Fruit fly (Drosophila melanogaster) whole organism, embryonic: ENCODE data around the gene mus302.

Experiments used
- Antp ChIP-seq: fragments of 200-800 bp; sonication (Bioruptor generic); optimal IDR thresholded peaks from 3 replicates; lab custom pipeline; 2016; ENCODE audit warnings: missing biosample characterization, missing genetic modification characterization
- Asciz ChIP-seq: fragments of 200-800 bp; sonication (Bioruptor generic); optimal IDR thresholded peaks from 2 replicates; lab custom pipeline; 2017; ENCODE audit warnings: missing biosample characterization, mild to moderate bottlenecking, missing genetic modification characterization, missing genetic modification reagents
- Atf-2 ChIP-seq: fragments of 200-800 bp; sonication (Bioruptor generic); optimal IDR thresholded peaks from 2 replicates; lab custom pipeline; 2016; ENCODE audit warnings: missing biosample characterization, missing genetic modification characterization
- C15 ChIP-seq: fragments of 200-800 bp; sonication (Bioruptor generic); IDR thresholded peaks from 3 replicates; pipeline ENCODE4 v1.3.6; 2022; ENCODE audit warnings: missing biosample characterization, missing genetic modification characterization
- CG10209 ChIP-seq: fragments of 200-800 bp; sonication (Bioruptor generic); optimal IDR thresholded peaks from 3 replicates; lab custom pipeline; 2017; ENCODE audit warnings: missing biosample characterization, mild to moderate bottlenecking, missing genetic modification characterization, missing genetic modification reagents
- CG12219 ChIP-seq: fragments of 200-800 bp; sonication (Bioruptor generic); optimal IDR thresholded peaks from 3 replicates; lab custom pipeline; 2018; ENCODE audit warnings: missing biosample characterization, mild to moderate bottlenecking, missing genetic modification characterization
- CG12391 ChIP-seq: fragments of 200-800 bp; sonication (Bioruptor generic); optimal IDR thresholded peaks from 3 replicates; lab custom pipeline; 2018; ENCODE audit warnings: missing biosample characterization, mild to moderate bottlenecking, missing genetic modification characterization, moderate library complexity
- CG12942 ChIP-seq: fragments of 200-800 bp; sonication (Bioruptor generic); optimal IDR thresholded peaks from 3 replicates; lab custom pipeline; 2016; ENCODE audit warnings: missing biosample characterization, missing genetic modification characterization
- CG14441 ChIP-seq: fragments of 200-800 bp; sonication (Bioruptor generic); IDR thresholded peaks from 2 replicates; pipeline ENCODE4 v1.3.6; 2022; ENCODE audit warnings: missing biosample characterization, missing genetic modification characterization
- CG15514 ChIP-seq: fragments of 200-800 bp; sonication (Bioruptor generic); optimal IDR thresholded peaks from 3 replicates; lab custom pipeline; 2017; ENCODE audit warnings: missing biosample characterization, missing genetic modification characterization, mild to moderate bottlenecking, moderate library complexity, missing genetic modification reagents
- CG16863 ChIP-seq: fragments of 200-800 bp; sonication (Bioruptor generic); optimal IDR thresholded peaks from 3 replicates; lab custom pipeline; 2016; ENCODE audit warnings: missing biosample characterization, missing genetic modification characterization
- CG18619 ChIP-seq: fragments of 200-800 bp; sonication (Bioruptor generic); optimal IDR thresholded peaks from 3 replicates; lab custom pipeline; 2017; ENCODE audit warnings: missing biosample characterization, mild to moderate bottlenecking, missing genetic modification characterization
- CG2712 ChIP-seq: fragments of 200-800 bp; optimal IDR thresholded peaks from 3 replicates; lab custom pipeline; 2019; ENCODE audit warnings: missing biosample characterization, mild to moderate bottlenecking, missing genetic modification characterization, moderate library complexity
- CG2889 ChIP-seq: fragments of 200-800 bp; sonication (Bioruptor generic); IDR thresholded peaks from 3 replicates; pipeline ENCODE4 v1.3.6; 2022; ENCODE audit warnings: missing biosample characterization, missing genetic modification characterization
- CG30020 ChIP-seq: fragments of 200-800 bp; optimal IDR thresholded peaks from 2 replicates; lab custom pipeline; 2019; ENCODE audit warnings: missing biosample characterization, mild to moderate bottlenecking, missing genetic modification characterization, moderate library complexity
- CG30403 ChIP-seq: fragments of 200-800 bp; sonication (Bioruptor generic); optimal IDR thresholded peaks from 3 replicates; lab custom pipeline; 2016; ENCODE audit warnings: missing biosample characterization, missing genetic modification characterization
- CG31388 ChIP-seq: fragments of 200-800 bp; sonication (Bioruptor generic); optimal IDR thresholded peaks from 2 replicates; lab custom pipeline; 2016; ENCODE audit warnings: missing biosample characterization, missing genetic modification characterization
- CG31441 ChIP-seq: fragments of 200-800 bp; sonication (Bioruptor generic); IDR thresholded peaks from 2 replicates; pipeline ENCODE4 v1.3.6; 2022; ENCODE audit warnings: missing biosample characterization, missing genetic modification characterization
- CG32772 ChIP-seq: fragments of 200-800 bp; sonication (Bioruptor generic); IDR thresholded peaks from 2 replicates; pipeline ENCODE4 v1.3.6; 2022; ENCODE audit warnings: missing biosample characterization, missing genetic modification characterization
- CG34422 ChIP-seq: fragments of 200-800 bp; sonication (Bioruptor generic); IDR thresholded peaks from 3 replicates; pipeline ENCODE4 v1.3.6; 2022; ENCODE audit warnings: missing biosample characterization, missing genetic modification characterization
- CG9609 ChIP-seq: fragments of 200-800 bp; sonication (Bioruptor generic); optimal IDR thresholded peaks from 3 replicates; lab custom pipeline; 2016; ENCODE audit warnings: missing biosample characterization, missing genetic modification characterization
- D19B ChIP-seq: fragments of 200-800 bp; sonication (Bioruptor generic); optimal IDR thresholded peaks from 2 replicates; lab custom pipeline; 2017; ENCODE audit warnings: missing biosample characterization, mild to moderate bottlenecking, missing genetic modification characterization
- Dfd ChIP-seq, 2 experiments: fragments of >200 bp; optimal IDR thresholded peaks; 2 replicates each; lab custom pipeline; 2017; ENCODE audit warnings: missing biosample characterization in 2 of 2, missing genetic modification characterization in 2 of 2
- Neu2 ChIP-seq: fragments of 200-800 bp; sonication (Bioruptor generic); optimal IDR thresholded peaks from 3 replicates; lab custom pipeline; 2016; ENCODE audit warnings: missing biosample characterization, missing genetic modification characterization, borderline replicate concordance
- Optix ChIP-seq: fragments of 200-800 bp; sonication (Bioruptor generic); IDR thresholded peaks from 3 replicates; pipeline ENCODE4 v1.3.6; 2022; ENCODE audit warnings: missing biosample characterization, missing genetic modification characterization
- Rfx ChIP-seq: fragments of 200-800 bp; sonication (Bioruptor generic); IDR thresholded peaks from 2 replicates; pipeline ENCODE4 v1.3.6; 2022; ENCODE audit warnings: missing biosample characterization, missing genetic modification characterization
- Sry-β ChIP-seq: fragments of 200-800 bp; sonication (Bioruptor generic); optimal IDR thresholded peaks from 2 replicates; lab custom pipeline; 2018; ENCODE audit warnings: missing biosample characterization, mild to moderate bottlenecking, missing genetic modification characterization, moderate library complexity
- Stat92E ChIP-seq, 3 experiments: fragments of >200 bp in 2 of 3; fragments of 200-800 bp in 1 of 3; sonication (Bioruptor generic) in 1 of 3; optimal IDR thresholded peaks; 2 replicates each; lab custom pipeline; 2017 to 2019; ENCODE audit warnings: missing biosample characterization in 3 of 3, missing genetic modification characterization in 3 of 3, mild to moderate bottlenecking in 1 of 3, moderate library complexity in 1 of 3
- TFAM ChIP-seq: fragments of 200-800 bp; sonication (Bioruptor generic); optimal IDR thresholded peaks from 2 replicates; lab custom pipeline; 2017; ENCODE audit warnings: missing biosample characterization, missing genetic modification characterization, inconsistent platforms
- az2 ChIP-seq: fragments of 200-800 bp; sonication (Bioruptor generic); optimal IDR thresholded peaks from 3 replicates; lab custom pipeline; 2016; ENCODE audit warnings: missing biosample characterization, missing genetic modification characterization
- cas ChIP-seq: fragments of 200-800 bp; sonication (Bioruptor generic); IDR thresholded peaks from 2 replicates; pipeline ENCODE4 v1.3.6; 2022; ENCODE audit warnings: missing biosample characterization, missing genetic modification characterization
- chif ChIP-seq, 2 experiments: fragments of 200-800 bp; sonication (Bioruptor generic); optimal IDR thresholded peaks; 3 replicates each; lab custom pipeline; 2016; ENCODE audit warnings: missing biosample characterization in 2 of 2, missing genetic modification characterization in 2 of 2
- crc ChIP-seq: fragments of 200-800 bp; sonication (Bioruptor generic); optimal IDR thresholded peaks from 2 replicates; lab custom pipeline; 2016; ENCODE audit warnings: missing biosample characterization, missing genetic modification characterization
- danr ChIP-seq: fragments of 200-800 bp; sonication (Bioruptor generic); IDR thresholded peaks from 2 replicates; pipeline ENCODE4 v1.3.6; 2022; ENCODE audit warnings: missing biosample characterization, missing genetic modification characterization
- dmrt11E ChIP-seq: fragments of 200-800 bp; sonication (Bioruptor generic); optimal IDR thresholded peaks from 3 replicates; lab custom pipeline; 2018; ENCODE audit warnings: missing biosample characterization, mild to moderate bottlenecking, missing genetic modification characterization, moderate library complexity
- dmrt99B ChIP-seq: fragments of 200-800 bp; sonication (Bioruptor generic); optimal IDR thresholded peaks from 2 replicates; lab custom pipeline; 2018; ENCODE audit warnings: missing biosample characterization, mild to moderate bottlenecking, missing genetic modification characterization, moderate library complexity
- esg ChIP-seq: fragments of 200-800 bp; sonication (Bioruptor generic); conservative IDR thresholded peaks from 2 replicates; pipeline ENCODE4 v1.3.6; 2022; ENCODE audit warnings: missing biosample characterization, missing genetic modification characterization
- eve ChIP-seq, 2 experiments: fragments of >200 bp; optimal IDR thresholded peaks; 2 replicates each; lab custom pipeline; 2017; ENCODE audit warnings: missing biosample characterization in 2 of 2, missing genetic modification characterization in 2 of 2
- hth ChIP-seq: fragments of >200 bp; optimal IDR thresholded peaks from 2 replicates; lab custom pipeline; 2017; ENCODE audit warnings: inconsistent platforms
- kah ChIP-seq: fragments of 200-800 bp; sonication (Bioruptor generic); optimal IDR thresholded peaks from 2 replicates; lab custom pipeline; 2018; ENCODE audit warnings: missing biosample characterization, mild to moderate bottlenecking, missing genetic modification characterization
- lab ChIP-seq: fragments of 200-800 bp; sonication (Bioruptor generic); optimal IDR thresholded peaks from 3 replicates; lab custom pipeline; 2017; ENCODE audit warnings: missing biosample characterization, missing genetic modification characterization, mild to moderate bottlenecking, moderate library complexity, missing genetic modification reagents
- lbe ChIP-seq: fragments of 200-800 bp; sonication (Bioruptor generic); optimal IDR thresholded peaks from 2 replicates; lab custom pipeline; 2016; ENCODE audit warnings: missing biosample characterization, mild to moderate bottlenecking, missing genetic modification characterization
- oc ChIP-seq: fragments of 200-800 bp; sonication (Bioruptor generic); optimal IDR thresholded peaks from 2 replicates; lab custom pipeline; 2018; ENCODE audit warnings: missing biosample characterization, mild to moderate bottlenecking, missing genetic modification characterization, moderate library complexity
- phol ChIP-seq: fragments of 200-800 bp; sonication (Bioruptor generic); optimal IDR thresholded peaks from 3 replicates; lab custom pipeline; 2018; ENCODE audit warnings: missing biosample characterization, mild to moderate bottlenecking, missing genetic modification characterization, moderate library complexity
- psq ChIP-seq: fragments of 200-800 bp; sonication (Bioruptor generic); optimal IDR thresholded peaks from 2 replicates; lab custom pipeline; 2017; ENCODE audit warnings: missing biosample characterization, missing genetic modification characterization
- rib ChIP-seq: fragments of 200-800 bp; sonication (Bioruptor generic); IDR thresholded peaks from 2 replicates; pipeline ENCODE4 v1.3.6; 2022; ENCODE audit warnings: missing biosample characterization, missing genetic modification characterization
- scrt ChIP-seq: fragments of 200-800 bp; sonication (Bioruptor generic); optimal IDR thresholded peaks from 2 replicates; lab custom pipeline; 2018; ENCODE audit warnings: missing biosample characterization, mild to moderate bottlenecking, missing genetic modification characterization, moderate library complexity
- sisA ChIP-seq: fragments of 200-800 bp; sonication (Bioruptor generic); IDR thresholded peaks from 2 replicates; pipeline ENCODE4 v1.3.6; 2022; ENCODE audit warnings: missing biosample characterization, missing genetic modification characterization
- slp2 ChIP-seq: fragments of 200-800 bp; sonication (Bioruptor generic); optimal IDR thresholded peaks from 2 replicates; lab custom pipeline; 2016; ENCODE audit warnings: missing biosample characterization, missing genetic modification characterization
- tio ChIP-seq: fragments of 200-800 bp; sonication (Bioruptor generic); optimal IDR thresholded peaks from 2 replicates; lab custom pipeline; 2017; ENCODE audit warnings: missing biosample characterization, missing genetic modification characterization, inconsistent platforms
- trem ChIP-seq: fragments of 200-800 bp; optimal IDR thresholded peaks from 3 replicates; lab custom pipeline; 2019; ENCODE audit warnings: missing biosample characterization, mild to moderate bottlenecking, missing genetic modification characterization, moderate library complexity
- tx ChIP-seq: fragments of 200-800 bp; sonication (Bioruptor generic); optimal IDR thresholded peaks from 2 replicates; lab custom pipeline; 2016; ENCODE audit warnings: missing biosample characterization, missing genetic modification characterization

mus302 gene

DNA sequence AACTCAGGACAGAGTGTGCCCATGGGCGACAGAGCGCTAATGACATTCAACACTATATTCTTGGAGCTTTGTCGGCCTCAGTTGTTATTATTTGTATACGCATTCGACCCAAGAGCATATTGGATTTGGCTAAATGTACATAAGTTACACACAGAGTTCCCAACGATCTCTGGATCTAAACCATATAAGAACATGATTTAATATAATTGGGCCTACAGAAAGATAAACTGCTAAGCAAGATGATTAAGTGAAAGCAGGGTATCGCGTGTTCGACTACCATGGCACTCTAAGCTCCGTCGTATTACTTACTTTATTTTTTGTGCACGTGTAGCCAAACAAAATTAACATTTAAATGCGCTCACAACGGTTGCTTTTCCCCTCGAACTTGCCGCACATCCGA lies 19.3 kb downstream of the mus302 start (continued):
- no peak for TF ChIP-seq danr (GFP tag; lab: Robert Waterston, UW)
- no peak for TF ChIP-seq scrt (GFP tag; lab: Kevin White, UChicago)
- peak; percentile 66; the same call in 2 of the 3 replicates for TF ChIP-seq Optix (GFP tag; lab: Robert Waterston, UW)
- TF ChIP-seq CG32772 (GFP tag; lab: Robert Waterston, UW) = no peak
- no peak for TF ChIP-seq cas (GFP tag; lab: Robert Waterston, UW)
- TF ChIP-seq Asciz (GFP tag; lab: Kevin White, UChicago) = no peak
- TF ChIP-seq TFAM (GFP tag; lab: Kevin White, UChicago) = no peak
- TF ChIP-seq kah (GFP tag; lab: Kevin White, UChicago) = no peak
- no peak for TF ChIP-seq lbe
- TF ChIP-seq CG2712 (tag; lab: Kevin White, UChicago) = peak; percentile 51
- TF ChIP-seq slp2 (GFP tag; lab: Kevin White, UChicago) = peak; percentile 32
- TF ChIP-seq oc (tag; lab: Kevin White, UChicago) = peak; percentile 51
- peak; percentile 39 for TF ChIP-seq CG16863 (GFP tag; lab: Kevin White, UChicago)
- no peak for TF ChIP-seq CG31388 (GFP tag; lab: Kevin White, UChicago)
- no peak for TF ChIP-seq Sry-β
- TF ChIP-seq CG18619 (GFP tag; lab: Kevin White, UChicago) = peak; percentile 4
- peak; percentile 47 for TF ChIP-seq CG12391 (tag; lab: Kevin White, UChicago)
- peak; percentile 55 for TF ChIP-seq dmrt11E
- TF ChIP-seq tio = peak; percentile 23
- TF ChIP-seq tx = peak; percentile 3
- TF ChIP-seq CG14441 (GFP tag; lab: Robert Waterston, UW) = no peak
- no peak for TF ChIP-seq crc (GFP tag; lab: Kevin White, UChicago)
- TF ChIP-seq esg (GFP tag; lab: Robert Waterston, UW) = peak; percentile 33; the same call in 1 of the 2 replicates
- TF ChIP-seq Dfd (GFP tag; optimal IDR thresholded peaks at IDR 0.05; lab: Kevin White, UChicago) = no peak
- peak in 1 of 2 experiments; percentile 78 for TF ChIP-seq eve (GFP tag; optimal IDR thresholded peaks at IDR 0.05; lab: Kevin White, UChicago)
- no peak for TF ChIP-seq CG30020 (tag; lab: Kevin White, UChicago)
- TF ChIP-seq D19B = peak; percentile 60
- peak; percentile 38 to 62 for TF ChIP-seq chif (GFP tag; optimal IDR thresholded peaks at IDR 0.05; lab: Kevin White, UChicago)
- no peak for TF ChIP-seq CG34422 (GFP tag; lab: Robert Waterston, UW)
- peak; percentile 37 for TF ChIP-seq CG30403 (GFP tag; lab: Kevin White, UChicago)
- TF ChIP-seq trem (tag; lab: Kevin White, UChicago) = peak; percentile 11
- TF ChIP-seq CG31441 (GFP tag; lab: Robert Waterston, UW) = peak; percentile 55
- TF ChIP-seq dmrt99B (tag; lab: Kevin White, UChicago) = peak; percentile 57
- peak; percentile 39 for TF ChIP-seq Atf-2 (GFP tag; lab: Kevin White, UChicago)
- peak; percentile 23 for TF ChIP-seq CG12219 (GFP tag; lab: Kevin White, UChicago)
- TF ChIP-seq CG2889 (GFP tag; lab: Robert Waterston, UW) = no peak
- TF ChIP-seq lab (GFP tag; lab: Kevin White, UChicago) = peak; percentile 0
- peak; percentile 49 for TF ChIP-seq phol (tag; lab: Kevin White, UChicago)
- no peak for TF ChIP-seq CG9609 (GFP tag; lab: Kevin White, UChicago)
- 0 out of 2 replicates have a peak, but pooled peaks have one; percentile 6 for TF ChIP-seq sisA (GFP tag; lab: Robert Waterston, UW)
- peak; percentile 25 for TF ChIP-seq Antp (GFP tag; lab: Kevin White, UChicago)
- TF ChIP-seq Rfx (GFP tag; lab: Robert Waterston, UW) = no peak
- TF ChIP-seq CG10209 (GFP tag; lab: Kevin White, UChicago) = peak; percentile 20
- TF ChIP-seq psq (GFP tag; lab: Kevin White, UChicago) = no peak
- TF ChIP-seq az2 (GFP tag; lab: Kevin White, UChicago) = peak; percentile 64
- no peak for TF ChIP-seq hth (lab: Kevin White, UChicago)
- TF ChIP-seq C15 (GFP tag; lab: Robert Waterston, UW) = no peak
- TF ChIP-seq Neu2 (GFP tag; lab: Kevin White, UChicago) = no peak
- no peak for TF ChIP-seq CG15514 (GFP tag; lab: Kevin White, UChicago)
- TF ChIP-seq CG12942 = peak; percentile 7
- no peak for TF ChIP-seq rib
- no peak for TF ChIP-seq Stat92E (GFP tag; optimal IDR thresholded peaks at IDR 0.05; lab: Kevin White, UChicago)
